Worm (Caenorhabditis elegans): ENCODE results near the gene ets-9.

The ets-9 gene

DNA sequence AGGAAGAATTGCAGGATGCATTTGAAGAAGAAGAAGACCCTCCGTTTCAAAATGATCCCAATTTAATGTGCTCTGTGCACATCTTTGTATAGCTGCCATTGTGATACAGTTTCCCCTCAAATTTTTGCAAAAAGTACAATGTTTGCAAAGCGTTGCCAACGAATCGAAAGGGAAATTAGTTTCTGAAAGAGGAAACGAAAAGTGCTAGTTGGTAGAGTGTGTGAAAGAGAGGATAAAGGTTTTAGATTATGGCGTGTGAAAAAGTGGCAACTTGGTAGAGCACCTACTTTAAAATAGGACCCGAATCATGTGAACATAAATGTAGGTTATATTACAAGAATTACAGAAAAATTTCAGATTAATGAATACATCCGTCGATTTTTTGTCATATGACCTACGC, 32.2 kb downstream of the ets-9 start, which contains the start of gene C52B9.8:
C52B9.8 (minus strand) TSS at position 101 of the 400 bp plus-strand sequence.
- TF ChIP-seq ceh-36 (tag; optimal IDR thresholded peaks at IDR 0.05): no peak
- TF ChIP-seq flt-1 (GFP tag; IDR thresholded peaks at IDR 0.05): no peak
- TF ChIP-seq ets-7 (tag; optimal IDR thresholded peaks at IDR 0.05): no peak
- no peak for TF ChIP-seq tbx-11 (GFP tag; IDR thresholded peaks at IDR 0.05)
- no peak for TF ChIP-seq scrt-1 (GFP tag; IDR thresholded peaks at IDR 0.05)
- no peak for TF ChIP-seq aly-1 (tag; optimal IDR thresholded peaks at IDR 0.05)
- no peak for TF ChIP-seq B0310.2 (tag; optimal IDR thresholded peaks at IDR 0.05)
- TF ChIP-seq ama-1 (optimal IDR thresholded peaks at IDR 0.05): no peak
- TF ChIP-seq pes-1 (GFP tag; IDR thresholded peaks at IDR 0.05): no peak
- no peak for TF ChIP-seq F13C5.2 (tag; optimal IDR thresholded peaks at IDR 0.05)
- no peak for TF ChIP-seq ceh-13 (GFP tag; optimal IDR thresholded peaks at IDR 0.05)
- no peak for TF ChIP-seq tbx-37 (GFP tag; conservative IDR thresholded peaks at IDR 0.05)
- no peak for TF ChIP-seq hnd-1 (tag; optimal IDR thresholded peaks at IDR 0.05)
- TF ChIP-seq hmbx-1 (tag; optimal IDR thresholded peaks at IDR 0.05): no peak
- no peak for TF ChIP-seq hmg-4 (GFP tag; optimal IDR thresholded peaks at IDR 0.05)

DNA sequence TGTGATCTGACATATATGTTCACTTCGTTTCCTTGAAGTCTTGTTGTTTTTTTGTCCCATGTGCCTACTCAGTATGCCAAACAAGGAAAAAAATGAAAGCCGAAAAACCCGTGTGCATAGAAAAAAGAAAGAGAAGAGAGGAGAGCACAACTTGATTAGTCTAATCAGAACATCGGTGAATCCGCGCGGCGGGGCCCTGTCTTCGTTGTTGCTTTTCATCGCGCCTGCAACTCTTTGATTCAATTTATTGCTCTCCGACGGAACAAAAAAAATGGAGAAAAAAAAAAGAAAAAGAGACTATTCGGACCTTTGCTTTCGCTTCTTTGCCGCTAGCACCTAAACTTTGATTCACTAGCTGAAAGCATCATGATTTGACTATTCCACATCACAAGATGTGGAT, 35.4 kb downstream of the ets-9 start:
- TF ChIP-seq aly-1 (tag; optimal IDR thresholded peaks at IDR 0.05) (no peak), tbx-11 (GFP tag; IDR thresholded peaks at IDR 0.05) (no peak), sea-1 (GFP tag; conservative IDR thresholded peaks at IDR 0.05) (no peak), hnd-1 (tag; optimal IDR thresholded peaks at IDR 0.05) (no peak), hmg-4 (GFP tag; optimal IDR thresholded peaks at IDR 0.05) (no peak), ama-1 (optimal IDR thresholded peaks at IDR 0.05) (no peak), hmbx-1 (tag; optimal IDR thresholded peaks at IDR 0.05) (no peak), ceh-36 (tag; optimal IDR thresholded peaks at IDR 0.05) (no peak), B0310.2 (tag; optimal IDR thresholded peaks at IDR 0.05) (no peak)

DNA sequence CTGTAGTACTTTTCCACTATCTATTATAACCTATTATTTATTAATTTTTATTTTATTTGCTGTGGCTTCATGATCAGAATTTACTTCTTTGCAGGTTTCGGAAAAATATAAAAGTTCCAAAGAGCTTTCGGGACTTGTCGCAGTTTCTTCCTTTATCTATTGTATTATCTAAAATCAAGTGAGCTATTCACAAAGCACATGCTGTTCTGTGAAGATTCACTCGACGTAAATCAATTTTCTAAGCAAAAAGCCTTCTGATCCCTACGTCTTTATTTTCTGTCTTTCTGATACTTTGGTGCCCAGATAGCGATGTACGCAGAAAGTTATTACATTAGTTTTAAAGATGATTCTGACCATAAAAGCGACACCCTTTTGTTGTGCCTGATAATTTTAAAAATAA, 37.6 kb downstream of the ets-9 start:
- TF ChIP-seq tbx-37 (GFP tag; conservative IDR thresholded peaks at IDR 0.05): no peak
- TF ChIP-seq ceh-36 (tag; optimal IDR thresholded peaks at IDR 0.05): no peak
- TF ChIP-seq hmbx-1 (tag; optimal IDR thresholded peaks at IDR 0.05): no peak
- TF ChIP-seq hnd-1 (tag; optimal IDR thresholded peaks at IDR 0.05): no peak
- no peak for TF ChIP-seq B0310.2 (tag; optimal IDR thresholded peaks at IDR 0.05)
- TF ChIP-seq pes-1 (GFP tag; IDR thresholded peaks at IDR 0.05): no peak
- TF ChIP-seq ama-1 (optimal IDR thresholded peaks at IDR 0.05): no peak
- no peak for TF ChIP-seq scrt-1 (GFP tag; IDR thresholded peaks at IDR 0.05)
- no peak for TF ChIP-seq sea-1 (GFP tag; conservative IDR thresholded peaks at IDR 0.05)
- TF ChIP-seq hmg-4 (GFP tag; optimal IDR thresholded peaks at IDR 0.05): no peak
- no peak for TF ChIP-seq F13C5.2 (tag; optimal IDR thresholded peaks at IDR 0.05)
- TF ChIP-seq flt-1 (GFP tag; IDR thresholded peaks at IDR 0.05): no peak
- TF ChIP-seq ceh-13 (GFP tag; optimal IDR thresholded peaks at IDR 0.05): no peak
- TF ChIP-seq tra-4 (tag; optimal IDR thresholded peaks at IDR 0.05): no peak
- no peak for TF ChIP-seq ets-7 (tag; optimal IDR thresholded peaks at IDR 0.05)
- no peak for TF ChIP-seq tbx-11 (GFP tag; IDR thresholded peaks at IDR 0.05)
- TF ChIP-seq aly-1 (tag; optimal IDR thresholded peaks at IDR 0.05): no peak

DNA sequence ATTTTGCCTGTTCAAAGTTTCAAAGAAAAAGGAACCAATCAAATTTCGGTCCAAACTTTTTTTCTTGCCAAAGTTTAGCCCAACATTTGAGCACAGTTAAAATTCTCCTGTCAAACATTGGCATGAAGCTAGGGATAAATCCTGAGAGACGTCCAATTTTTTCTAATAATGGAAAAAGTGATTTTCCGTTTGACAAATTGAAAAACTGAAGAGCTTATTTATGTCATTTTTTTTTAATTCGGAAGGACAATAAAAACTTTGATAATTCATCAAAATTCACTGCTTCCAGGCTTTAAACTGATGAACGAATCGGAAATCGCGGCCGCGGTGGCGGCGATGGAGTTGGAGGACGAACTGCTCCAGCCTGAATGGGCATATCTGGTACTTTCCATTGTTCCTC, 41.1 kb downstream of the ets-9 start, which contains the start of gene dop-6:
dop-6 (plus strand) TSS at position 301 of the 400 bp plus-strand sequence.
- TF ChIP-seq tbx-37 (GFP tag; conservative IDR thresholded peaks at IDR 0.05): no peak
- TF ChIP-seq hmg-4 (GFP tag; optimal IDR thresholded peaks at IDR 0.05): no peak
- TF ChIP-seq scrt-1 (GFP tag; IDR thresholded peaks at IDR 0.05): no peak
- TF ChIP-seq ceh-36 (tag; optimal IDR thresholded peaks at IDR 0.05): no peak
- no peak for TF ChIP-seq flt-1 (GFP tag; IDR thresholded peaks at IDR 0.05)
- TF ChIP-seq hmbx-1 (tag; optimal IDR thresholded peaks at IDR 0.05): no peak
- no peak for TF ChIP-seq sea-1 (GFP tag; conservative IDR thresholded peaks at IDR 0.05)
- TF ChIP-seq ets-7 (tag; optimal IDR thresholded peaks at IDR 0.05): no peak

DNA sequence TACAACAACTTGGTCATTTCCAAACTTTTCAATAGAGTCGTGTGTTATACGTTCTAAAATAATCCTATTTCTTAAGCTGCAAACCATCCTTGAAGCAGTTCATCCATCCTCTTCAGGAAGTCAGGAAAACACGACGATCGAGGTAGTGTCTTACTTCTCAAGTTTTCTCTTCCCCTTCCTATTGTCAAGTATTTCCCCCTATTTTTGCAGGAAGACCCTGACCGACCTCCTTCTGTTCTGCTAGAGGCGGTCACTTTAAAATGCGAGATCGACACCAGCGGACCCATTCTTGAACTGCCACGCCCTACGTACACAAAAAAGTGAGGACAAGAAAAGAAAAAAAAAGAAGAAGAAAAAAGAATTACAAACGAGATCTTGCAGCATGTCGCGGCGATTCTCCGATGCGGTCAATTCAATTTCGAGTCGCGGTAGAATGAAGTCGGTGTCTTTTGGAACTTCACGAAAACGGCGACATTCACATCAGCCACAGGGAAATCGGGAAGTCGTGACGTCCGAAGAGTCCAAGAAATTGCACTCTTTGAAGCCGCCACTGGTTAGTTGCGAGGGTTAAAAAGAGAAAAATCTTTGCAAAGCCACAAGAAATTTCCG, 43.4 kb downstream of the ets-9 start:
- no peak for TF ChIP-seq ets-7 (tag; optimal IDR thresholded peaks at IDR 0.05)

DNA sequence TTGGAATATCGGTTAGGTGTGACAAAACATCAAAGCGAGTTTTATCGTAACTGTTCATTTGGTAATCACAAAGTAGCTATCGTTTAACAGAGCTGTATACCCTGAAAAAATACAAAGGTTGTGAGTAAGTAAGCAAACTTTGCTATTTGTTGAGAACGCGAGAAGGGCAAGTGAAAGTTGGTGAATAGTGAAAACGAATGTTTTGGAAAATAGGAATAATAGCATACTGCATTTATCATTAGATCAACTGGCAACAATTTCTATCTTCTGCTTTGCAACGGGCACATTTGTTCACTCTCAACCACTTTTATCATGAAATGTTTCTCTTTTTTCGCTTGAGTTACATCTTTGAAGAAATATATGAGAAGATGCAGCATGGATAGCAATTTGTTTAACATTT, 49.3 kb downstream of the ets-9 start, which contains the start of gene C24A8.5:
C24A8.5 (minus strand) TSS at position 101 of the 400 bp plus-strand sequence.
- TF ChIP-seq scrt-1 (GFP tag; IDR thresholded peaks at IDR 0.05) (no peak), ceh-13 (GFP tag; optimal IDR thresholded peaks at IDR 0.05) (no peak), ceh-36 (tag; optimal IDR thresholded peaks at IDR 0.05) (no peak), tra-4 (tag; optimal IDR thresholded peaks at IDR 0.05) (no peak), ets-7 (tag; optimal IDR thresholded peaks at IDR 0.05) (no peak), hmg-4 (GFP tag; optimal IDR thresholded peaks at IDR 0.05) (no peak), flt-1 (GFP tag; IDR thresholded peaks at IDR 0.05) (no peak)
